Fruit fly (Drosophila melanogaster): ENCODE data around the gene CG4957.

CG4957 gene

DNA sequence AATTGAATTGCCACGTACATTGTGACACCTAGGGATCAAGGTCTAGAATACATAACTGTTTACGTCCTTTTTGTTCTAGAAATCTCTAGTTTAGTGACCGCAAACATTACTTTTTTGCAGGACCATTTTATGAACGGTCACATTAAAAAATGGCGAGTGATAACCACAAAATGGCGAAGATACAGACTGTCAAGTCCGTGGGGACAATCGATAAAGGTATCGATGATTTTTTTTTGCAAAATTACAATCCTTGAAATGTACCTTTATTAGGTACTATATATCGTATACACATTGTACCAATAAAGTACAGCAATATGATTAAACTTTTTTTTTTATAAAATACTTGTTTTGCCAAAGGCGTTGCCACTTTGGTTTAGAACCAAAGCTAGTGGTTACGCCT lies 38.2 kb upstream of the CG4957 start:
- no peak for TF ChIP-seq Rel (GFP tag; optimal IDR thresholded peaks at IDR 0.05)
- TF ChIP-seq Rel (tag; optimal IDR thresholded peaks at IDR 0.05), result no peak
- TF ChIP-seq foxo (GFP tag; optimal IDR thresholded peaks at IDR 0.05), result no peak
- TF ChIP-seq Vsx2 (GFP tag; optimal IDR thresholded peaks at IDR 0.05; ENCODE audit: partially characterized antibody), result no peak
- no peak for TF ChIP-seq pan (optimal IDR thresholded peaks at IDR 0.05)
- TF ChIP-seq OdsH (GFP tag; optimal IDR thresholded peaks at IDR 0.05), result no peak

dm6 chr2L:10231092-10231494 lies 37.6 kb upstream of the CG4957 start:
- TF ChIP-seq Hr83 (GFP tag; optimal IDR thresholded peaks at IDR 0.05; ENCODE audit: poor library complexity, severe bottlenecking) (peak; percentile 40), rgr (GFP tag; optimal IDR thresholded peaks at IDR 0.05) (peak; percentile 60), Hnf4 (GFP tag; optimal IDR thresholded peaks at IDR 0.05) (peak; percentile 22), Sp1 (GFP tag; optimal IDR thresholded peaks at IDR 0.05) (peak; percentile 1), Mio (GFP tag; optimal IDR thresholded peaks at IDR 0.05) (no peak), Hr78 (GFP tag; optimal IDR thresholded peaks at IDR 0.05) (no peak), psq (GFP tag; optimal IDR thresholded peaks at IDR 0.05) (peak; percentile 32), sv (GFP tag; optimal IDR thresholded peaks at IDR 0.05) (no peak), HLH106 (tag; optimal IDR thresholded peaks at IDR 0.05) (peak; percentile 19), brk (GFP tag; optimal IDR thresholded peaks at IDR 0.05) (peak; percentile 43), usp (GFP tag; optimal IDR thresholded peaks at IDR 0.05) (no peak), tai (GFP tag; optimal IDR thresholded peaks at IDR 0.05) (peak; percentile 59), h (GFP tag; optimal IDR thresholded peaks at IDR 0.05) (peak; percentile 66), fru (GFP tag; optimal IDR thresholded peaks at IDR 0.05) (peak; percentile 55), lola (GFP tag; optimal IDR thresholded peaks at IDR 0.05) (no peak), Vsx2 (GFP tag; optimal IDR thresholded peaks at IDR 0.05; ENCODE audit: partially characterized antibody) (no peak), jim (GFP tag; optimal IDR thresholded peaks at IDR 0.05) (no peak), OdsH (GFP tag; optimal IDR thresholded peaks at IDR 0.05) (peak; percentile 18), foxo (GFP tag; optimal IDR thresholded peaks at IDR 0.05) (peak in 1 of 2 experiments; percentile 59), ey (GFP tag; optimal IDR thresholded peaks at IDR 0.05) (peak; percentile 28)

- no peak for TF ChIP-seq Myc (optimal IDR thresholded peaks at IDR 0.05)
- TF ChIP-seq Hnf4 (GFP tag; optimal IDR thresholded peaks at IDR 0.05), result no peak
- no peak for TF ChIP-seq fru (GFP tag; optimal IDR thresholded peaks at IDR 0.05)
- no peak for TF ChIP-seq foxo (GFP tag; optimal IDR thresholded peaks at IDR 0.05)
- TF ChIP-seq Jra (GFP tag; optimal IDR thresholded peaks at IDR 0.05), result no peak
Observed at dm6 chr2L:10231510-10231909, 37.2 kb upstream of the CG4957 start, which contains the start of gene ova. Gene ova, minus strand, starts transcription at chr2L:10231692.

DNA sequence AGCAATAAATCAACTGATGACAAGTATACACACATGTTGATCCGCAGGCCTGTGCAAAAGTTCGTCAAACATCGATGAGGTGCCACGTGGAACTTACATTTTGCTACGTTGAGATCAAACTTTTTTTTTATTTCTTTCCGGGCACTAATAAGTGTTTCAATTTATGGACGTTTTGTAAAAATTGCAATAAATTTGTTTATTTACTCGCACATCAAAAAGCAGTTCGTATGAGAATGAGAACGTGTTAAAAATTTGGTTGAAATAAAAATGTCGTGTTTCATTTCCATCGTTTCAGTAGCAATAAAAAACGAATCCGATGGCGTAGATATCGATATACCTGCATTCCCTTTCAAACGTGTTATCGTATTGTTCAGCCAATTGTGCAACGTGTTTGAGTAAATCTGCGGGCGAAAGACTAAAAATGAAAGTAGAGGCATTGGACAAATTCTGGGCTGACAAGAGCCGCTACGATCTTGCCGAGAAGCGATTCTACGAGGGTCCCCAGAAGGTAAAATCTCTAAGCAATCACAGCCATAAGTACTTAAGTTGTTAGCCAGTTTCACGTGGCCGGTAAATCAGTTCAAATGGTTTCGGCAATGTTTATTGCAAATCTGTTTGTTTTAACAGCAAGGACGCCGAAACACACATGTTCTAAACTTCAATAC lies 36.4 kb upstream of the CG4957 start, which contains the start of gene eEF1delta:
TSS of gene eEF1delta (plus strand) at position 356 of the 665 bp plus-strand sequence.
- TF ChIP-seq CG9705 (GFP tag; optimal IDR thresholded peaks at IDR 0.05) (no peak), woc (GFP tag; optimal IDR thresholded peaks at IDR 0.05) (peak; percentile 57)

DNA sequence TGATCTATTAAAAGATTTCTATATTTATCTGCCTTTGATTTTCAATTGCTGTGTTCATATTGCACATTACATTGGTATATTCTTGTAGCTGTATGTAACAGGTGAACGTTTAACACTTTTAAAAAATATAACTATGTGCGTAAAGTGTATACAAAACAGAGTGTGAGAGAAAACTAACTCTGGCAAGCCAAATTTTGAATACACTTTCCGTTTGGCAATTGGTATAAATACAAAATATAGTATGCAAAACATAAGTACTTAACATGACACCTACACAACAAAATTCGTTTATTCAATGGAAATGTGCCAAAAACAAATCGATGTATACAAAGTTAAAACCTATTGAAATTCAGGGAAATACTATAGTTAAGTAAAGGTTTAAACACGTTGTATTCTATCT lies 35.8 kb upstream of the CG4957 start:
- no peak for TF ChIP-seq Rel (GFP tag; optimal IDR thresholded peaks at IDR 0.05)
- no peak for TF ChIP-seq Rel (tag; optimal IDR thresholded peaks at IDR 0.05)
- no peak for TF ChIP-seq rgr (GFP tag; optimal IDR thresholded peaks at IDR 0.05)
- no peak for TF ChIP-seq lola (GFP tag; optimal IDR thresholded peaks at IDR 0.05)
- no peak for TF ChIP-seq Myc (optimal IDR thresholded peaks at IDR 0.05)
- no peak for TF ChIP-seq dmrt93B (GFP tag; optimal IDR thresholded peaks at IDR 0.05)
- TF ChIP-seq woc (GFP tag; optimal IDR thresholded peaks at IDR 0.05), result no peak
- no peak for TF ChIP-seq pan (optimal IDR thresholded peaks at IDR 0.05)
- no peak for TF ChIP-seq sv (GFP tag; optimal IDR thresholded peaks at IDR 0.05)

DNA sequence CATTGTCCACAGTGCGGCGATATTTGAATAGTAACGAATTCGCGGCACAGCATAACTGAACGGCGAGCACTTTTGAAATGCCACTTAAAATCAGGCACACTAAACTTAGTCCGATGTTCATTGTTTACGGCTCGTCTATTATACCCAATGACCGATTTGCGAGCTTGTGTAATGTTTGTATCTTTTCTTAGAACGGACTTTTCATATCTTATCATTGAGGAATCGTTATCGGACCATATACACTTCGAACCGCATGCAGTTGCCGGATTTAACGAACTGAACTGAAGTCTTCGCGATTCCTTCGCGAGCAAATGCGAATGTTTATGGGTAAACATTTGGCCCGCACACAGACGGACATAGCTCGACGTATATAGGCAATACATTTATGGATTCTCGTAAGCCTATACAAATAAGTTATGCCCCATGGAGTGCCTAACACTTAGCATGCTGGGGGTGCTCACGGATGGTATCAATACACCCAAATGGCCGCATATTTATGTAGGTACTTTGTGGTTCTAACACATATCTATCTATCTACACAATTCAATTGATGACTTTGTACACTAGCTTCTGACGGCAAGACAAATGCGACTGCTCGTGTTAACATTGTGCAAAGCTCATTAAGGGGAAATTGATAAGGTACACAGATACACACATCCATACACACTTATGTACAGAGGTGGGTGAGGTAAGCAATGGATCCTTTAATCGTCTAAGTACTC lies 30.8 kb upstream of the CG4957 start, which contains the start of gene mthl15:
TSS of gene mthl15 (minus strand) at position 593 of the 722 bp plus-strand sequence.
- TF ChIP-seq Mio (GFP tag; optimal IDR thresholded peaks at IDR 0.05) (no peak), CG32264 (GFP tag; optimal IDR thresholded peaks at IDR 0.05) (no peak), h (GFP tag; optimal IDR thresholded peaks at IDR 0.05) (no peak), rgr (GFP tag; optimal IDR thresholded peaks at IDR 0.05) (no peak), Vsx2 (GFP tag; optimal IDR thresholded peaks at IDR 0.05; ENCODE audit: partially characterized antibody) (no peak), brk (GFP tag; optimal IDR thresholded peaks at IDR 0.05) (no peak), HLH106 (tag; optimal IDR thresholded peaks at IDR 0.05) (no peak), Myc (optimal IDR thresholded peaks at IDR 0.05) (no peak), fru (GFP tag; optimal IDR thresholded peaks at IDR 0.05) (no peak)

Measured in whole organism, wandering third instar larva.